Worm (Caenorhabditis elegans) whole organism, L4 larva: Measurements from ENCODE around the gene grk-1.

ENCODE experiments used
- D1046.2 ChIP-seq: fragments of 200-800 bp; sonication (Bioruptor generic); IDR thresholded peaks from 2 replicates; pipeline ENCODE4 v1.3.6; 2022; ENCODE audit warnings: missing genetic modification characterization, missing compliant biosample characterization
- F26F4.8 ChIP-seq: fragments of 200-800 bp; sonication (Bioruptor generic); conservative IDR thresholded peaks from 2 replicates; pipeline ENCODE4 v1.3.6; 2022; ENCODE audit warnings: missing genetic modification characterization, missing compliant biosample characterization
- F44E2.7 ChIP-seq: fragments of 200-800 bp; sonication (Bioruptor generic); IDR thresholded peaks from 2 replicates; pipeline ENCODE4 v2.1.2; 2022; ENCODE audit warnings: missing genetic modification characterization, missing compliant biosample characterization
- F49E8.2 ChIP-seq: sonication (generic microtip); optimal IDR thresholded peaks from 2 replicates; lab custom pipeline; 2016; ENCODE audit warnings: missing compliant biosample characterization, mild to moderate bottlenecking, missing genetic modification characterization, borderline replicate concordance
- R02D3.7 ChIP-seq: fragments of 150-350 bp; sonication (generic microtip); optimal IDR thresholded peaks from 3 replicates; lab custom pipeline; 2014; ENCODE audit warnings: missing biosample characterization, missing genetic modification characterization
- T20F7.1 ChIP-seq: fragments of 200-800 bp; sonication (Bioruptor generic); optimal IDR thresholded peaks from 2 replicates; lab custom pipeline; 2018; ENCODE audit warnings: mild to moderate bottlenecking, missing genetic modification characterization, missing compliant biosample characterization
- Y48G9A.11 ChIP-seq: fragments of 200-800 bp; sonication (Bioruptor generic); IDR thresholded peaks from 2 replicates; pipeline ENCODE4 v1.3.6; 2022; ENCODE audit warnings: missing genetic modification reagents, missing genetic modification characterization, missing compliant biosample characterization
- ZK546.5 ChIP-seq, 2 experiments: sonication (generic microtip); optimal IDR thresholded peaks; 2 replicates each; lab custom pipeline; 2017; ENCODE audit warnings: missing biosample characterization in 2 of 2, missing genetic modification characterization in 2 of 2
- ceh-20 ChIP-seq: fragments of 200-800 bp; sonication (Bioruptor generic); IDR thresholded peaks from 2 replicates; pipeline ENCODE4 v1.3.6; 2022; ENCODE audit warnings: missing genetic modification reagents, missing genetic modification characterization, missing compliant biosample characterization
- ceh-28 ChIP-seq: fragments of 150-350 bp; optimal IDR thresholded peaks from 2 replicates; lab custom pipeline; 2014; ENCODE audit warnings: missing biosample characterization, missing genetic modification reagents, missing genetic modification characterization
- ceh-44 ChIP-seq: fragments of 200-800 bp; sonication (Bioruptor generic); IDR thresholded peaks from 2 replicates; pipeline ENCODE4 v1.3.6; 2022; ENCODE audit warnings: missing genetic modification reagents, missing genetic modification characterization, missing compliant biosample characterization
- ceh-82 ChIP-seq: sonication (generic microtip); optimal IDR thresholded peaks from 2 replicates; lab custom pipeline; 2017; ENCODE audit warnings: missing biosample characterization, missing genetic modification characterization
- cey-2 ChIP-seq: sonication (generic microtip); optimal IDR thresholded peaks from 3 replicates; lab custom pipeline; 2017; ENCODE audit warnings: missing genetic modification characterization, mild to moderate bottlenecking, missing compliant biosample characterization, antibody characterized with exemption, borderline replicate concordance; ENCODE audit not compliant: insufficient read depth
- ctbp-1 ChIP-seq: fragments of 200-800 bp; sonication (Bioruptor generic); IDR thresholded peaks from 2 replicates; pipeline ENCODE4 v1.3.6; 2022; ENCODE audit warnings: missing genetic modification reagents, missing genetic modification characterization, missing compliant biosample characterization
- daf-16 ChIP-seq, 3 experiments: sonication (generic microtip); optimal IDR thresholded peaks; 2 replicates each; lab custom pipeline; 2016 to 2017; ENCODE audit warnings: missing genetic modification characterization in 3 of 3, missing genetic modification reagents in 3 of 3, mild to moderate bottlenecking in 2 of 3, missing compliant biosample characterization in 2 of 3, missing biosample characterization in 1 of 3, moderate library complexity in 1 of 3
- daf-8 ChIP-seq: fragments of 200-800 bp; sonication (Bioruptor generic); IDR thresholded peaks from 2 replicates; pipeline ENCODE4 v1.3.6; 2022; ENCODE audit warnings: missing genetic modification characterization, missing compliant biosample characterization
- dmd-6 ChIP-seq: fragments of 200-800 bp; sonication (Bioruptor generic); IDR thresholded peaks from 2 replicates; pipeline ENCODE4 v1.3.6; 2022; ENCODE audit warnings: missing genetic modification reagents, missing genetic modification characterization, missing compliant biosample characterization
- dmd-8 ChIP-seq: fragments of 200-800 bp; sonication (Bioruptor generic); IDR thresholded peaks from 2 replicates; pipeline ENCODE4 v1.3.6; 2022; ENCODE audit warnings: missing genetic modification characterization, missing compliant biosample characterization
- dpl-1 ChIP-seq: fragments of 150-350 bp; optimal IDR thresholded peaks from 2 replicates; lab custom pipeline; 2014; ENCODE audit warnings: missing biosample characterization, missing genetic modification reagents, missing genetic modification characterization
- dve-1 ChIP-seq: sonication (generic microtip); optimal IDR thresholded peaks from 2 replicates; lab custom pipeline; 2017; ENCODE audit warnings: antibody characterized with exemption, mild to moderate bottlenecking, missing genetic modification characterization, missing compliant biosample characterization; ENCODE audit not compliant: insufficient read depth
- egl-27 ChIP-seq: sonication (generic microtip); optimal IDR thresholded peaks from 3 replicates; lab custom pipeline; 2017; ENCODE audit warnings: missing biosample characterization, missing genetic modification reagents, missing genetic modification characterization
- fkh-10 ChIP-seq: fragments of 150-350 bp; optimal IDR thresholded peaks from 2 replicates; lab custom pipeline; 2014; ENCODE audit warnings: missing biosample characterization, missing genetic modification reagents, missing genetic modification characterization
- fos-1 ChIP-seq: fragments of 150-350 bp; optimal IDR thresholded peaks from 2 replicates; lab custom pipeline; 2014; ENCODE audit warnings: missing biosample characterization, missing genetic modification characterization
- gei-8 ChIP-seq: fragments of 200-800 bp; sonication (Bioruptor generic); optimal IDR thresholded peaks from 2 replicates; lab custom pipeline; 2018; ENCODE audit warnings: mild to moderate bottlenecking, missing genetic modification characterization, missing compliant biosample characterization
- hif-1 ChIP-seq, 2 experiments: sonication (generic microtip); optimal IDR thresholded peaks; 2 replicates each; lab custom pipeline; 2016 to 2017; ENCODE audit warnings: missing compliant biosample characterization in 2 of 2, missing genetic modification characterization in 2 of 2, missing genetic modification reagents in 2 of 2, missing genotype in 2 of 2, mild to moderate bottlenecking in 1 of 2
- hlh-11 ChIP-seq: fragments of 200-800 bp; sonication (Bioruptor generic); optimal IDR thresholded peaks from 2 replicates; lab custom pipeline; 2018; ENCODE audit warnings: mild to moderate bottlenecking, missing genetic modification characterization, missing compliant biosample characterization
- hmg-1.1 ChIP-seq: fragments of 200-800 bp; sonication (Bioruptor generic); IDR thresholded peaks from 2 replicates; pipeline ENCODE4 v1.3.6; 2022; ENCODE audit warnings: missing genetic modification reagents, missing genetic modification characterization, missing compliant biosample characterization
- lin-1 ChIP-seq: fragments of 200-800 bp; sonication (Bioruptor generic); IDR thresholded peaks from 2 replicates; pipeline ENCODE4 v1.3.6; 2022; ENCODE audit warnings: missing genetic modification reagents, missing genetic modification characterization, missing compliant biosample characterization
- lin-15B ChIP-seq: fragments of 150-350 bp; sonication (generic microtip); optimal IDR thresholded peaks from 3 replicates; lab custom pipeline; 2014; ENCODE audit warnings: missing biosample characterization, missing genetic modification characterization
- lin-29 ChIP-seq: fragments of 200-800 bp; sonication (Bioruptor generic); IDR thresholded peaks from 2 replicates; pipeline ENCODE4 v1.3.6; 2022; ENCODE audit warnings: missing genetic modification reagents, missing genetic modification characterization, missing compliant biosample characterization
- lir-3 ChIP-seq: sonication (generic microtip); optimal IDR thresholded peaks from 2 replicates; lab custom pipeline; 2016; ENCODE audit warnings: mild to moderate bottlenecking, missing genetic modification characterization, missing compliant biosample characterization
- lsy-2 ChIP-seq, 2 experiments: fragments of 150-350 bp in 1 of 2; sonication (generic microtip) in 1 of 2; optimal IDR thresholded peaks; 2 replicates each; lab custom pipeline; 2014 to 2017; ENCODE audit warnings: missing biosample characterization in 2 of 2, missing genetic modification characterization in 2 of 2
- mdl-1 ChIP-seq, 2 experiments: fragments of 150-350 bp in 1 of 2; sonication (generic microtip) in 1 of 2; optimal IDR thresholded peaks; 2 replicates each; lab custom pipeline; 2014 to 2017; ENCODE audit warnings: missing biosample characterization in 2 of 2, missing genetic modification characterization in 2 of 2
- mxl-2 ChIP-seq: fragments of 200-800 bp; sonication (Bioruptor generic); conservative IDR thresholded peaks from 2 replicates; pipeline ENCODE4 v1.3.6; 2022; ENCODE audit warnings: missing genetic modification reagents, missing genetic modification characterization, missing compliant biosample characterization
- mxl-3 ChIP-seq: fragments of 200-800 bp; sonication (Bioruptor generic); optimal IDR thresholded peaks from 2 replicates; lab custom pipeline; 2018; ENCODE audit warnings: mild to moderate bottlenecking, missing genetic modification characterization, missing compliant biosample characterization
- nhr-11 ChIP-seq: fragments of 150-350 bp; optimal IDR thresholded peaks from 2 replicates; lab custom pipeline; 2014; ENCODE audit warnings: missing biosample characterization, missing genetic modification characterization
- nhr-111 ChIP-seq: fragments of 200-800 bp; sonication (Bioruptor generic); optimal IDR thresholded peaks from 2 replicates; lab custom pipeline; 2018; ENCODE audit warnings: mild to moderate bottlenecking, missing genetic modification characterization, missing compliant biosample characterization
- nhr-28 ChIP-seq: fragments of 150-350 bp; optimal IDR thresholded peaks from 2 replicates; lab custom pipeline; 2014; ENCODE audit warnings: missing biosample characterization, missing genetic modification characterization
- nhr-41 ChIP-seq: fragments of 200-800 bp; sonication (Bioruptor generic); IDR thresholded peaks from 2 replicates; pipeline ENCODE4 v1.3.6; 2022; ENCODE audit warnings: missing genetic modification reagents, missing genetic modification characterization, missing compliant biosample characterization
- nhr-48 ChIP-seq: sonication (generic microtip); optimal IDR thresholded peaks from 2 replicates; lab custom pipeline; 2016; ENCODE audit warnings: mild to moderate bottlenecking, missing genetic modification characterization, missing compliant biosample characterization
- php-3 ChIP-seq: fragments of 200-800 bp; sonication (Bioruptor generic); IDR thresholded peaks from 2 replicates; pipeline ENCODE4 v1.3.6; 2022; ENCODE audit warnings: missing genetic modification reagents, missing genetic modification characterization, missing compliant biosample characterization
- pqm-1 ChIP-seq: sonication (generic microtip); optimal IDR thresholded peaks from 2 replicates; lab custom pipeline; 2017; ENCODE audit warnings: missing biosample characterization, missing genetic modification characterization
- skn-1 ChIP-seq: fragments of 150-350 bp; optimal IDR thresholded peaks from 2 replicates; lab custom pipeline; 2014; ENCODE audit warnings: missing biosample characterization, missing genetic modification characterization
- snpc-1.2 ChIP-seq: fragments of 200-800 bp; sonication (Bioruptor generic); IDR thresholded peaks from 2 replicates; pipeline ENCODE4 v1.3.6; 2022; ENCODE audit warnings: missing genetic modification reagents, missing genetic modification characterization, missing compliant biosample characterization
- spr-3 ChIP-seq: fragments of 200-800 bp; sonication (Bioruptor generic); optimal IDR thresholded peaks from 2 replicates; lab custom pipeline; 2018; ENCODE audit warnings: mild to moderate bottlenecking, missing genetic modification characterization, missing compliant biosample characterization
- unc-62 ChIP-seq, 3 experiments: fragments of 150-350 bp in 1 of 3; sonication (generic microtip); optimal IDR thresholded peaks in 2 of 3; peaks in 1 of 3; 1 replicate in 1 of 3; 2 replicates in 2 of 3; lab custom pipeline; 2014 to 2017; ENCODE audit warnings: missing biosample characterization in 3 of 3, missing genetic modification characterization in 3 of 3, missing genetic modification reagents in 3 of 3, missing genotype in 1 of 3
- vab-7 ChIP-seq: fragments of 200-800 bp; sonication (Bioruptor generic); IDR thresholded peaks from 2 replicates; pipeline ENCODE4 v1.3.6; 2022; ENCODE audit warnings: missing genetic modification reagents, missing genetic modification characterization, missing compliant biosample characterization
- zip-11 ChIP-seq: fragments of 200-800 bp; sonication (Bioruptor generic); IDR thresholded peaks from 2 replicates; pipeline ENCODE4 v1.3.6; 2022; ENCODE audit warnings: missing genetic modification characterization, missing compliant biosample characterization

Gene grk-1

ce11 chrX:10027556-10027955, 28.5 kb upstream of the grk-1 start, which contains the start of gene mkk-4:
Gene mkk-4, plus strand, starts transcription at chrX:10027856.
- no peak for TF ChIP-seq F49E8.2
- TF ChIP-seq gei-8 (GFP tag; lab: Kevin White, UChicago): no peak
- TF ChIP-seq F44E2.7: no peak
- no peak for TF ChIP-seq egl-27 (tag; lab: Kevin White, UChicago)
- no peak for TF ChIP-seq mxl-3 (GFP tag; lab: Kevin White, UChicago)
- TF ChIP-seq F26F4.8 (GFP tag; lab: Robert Waterston, UW): no peak
- TF ChIP-seq ceh-20 (GFP tag; lab: Robert Waterston, UW): no peak
- TF ChIP-seq pqm-1 (tag; lab: Kevin White, UChicago): no peak
- no peak for TF ChIP-seq daf-16 (GFP tag; optimal IDR thresholded peaks at IDR 0.05; lab: Kevin White, UChicago)
- no peak for TF ChIP-seq daf-16 (tag; optimal IDR thresholded peaks at IDR 0.05; lab: Kevin White, UChicago)
- TF ChIP-seq ceh-44 (GFP tag; lab: Robert Waterston, UW): no peak
- no peak for TF ChIP-seq unc-62 (GFP tag; optimal IDR thresholded peaks at IDR 0.05 in 1 of 2; lab: Kevin White, UChicago)
- no peak for TF ChIP-seq unc-62 (tag; optimal IDR thresholded peaks at IDR 0.05; lab: Kevin White, UChicago)
- no peak for TF ChIP-seq zip-11 (GFP tag; lab: Robert Waterston, UW)
- no peak for TF ChIP-seq php-3 (GFP tag; lab: Robert Waterston, UW)
- no peak for TF ChIP-seq vab-7 (GFP tag; lab: Robert Waterston, UW)
- TF ChIP-seq ceh-28 (tag; lab: Kevin White, UChicago): no peak
- no peak for TF ChIP-seq R02D3.7
- TF ChIP-seq ceh-82: no peak
- TF ChIP-seq lsy-2 (tag; optimal IDR thresholded peaks at IDR 0.05; lab: Kevin White, UChicago): no peak
- no peak for TF ChIP-seq cey-2 (tag; lab: Kevin White, UChicago)

DNA sequence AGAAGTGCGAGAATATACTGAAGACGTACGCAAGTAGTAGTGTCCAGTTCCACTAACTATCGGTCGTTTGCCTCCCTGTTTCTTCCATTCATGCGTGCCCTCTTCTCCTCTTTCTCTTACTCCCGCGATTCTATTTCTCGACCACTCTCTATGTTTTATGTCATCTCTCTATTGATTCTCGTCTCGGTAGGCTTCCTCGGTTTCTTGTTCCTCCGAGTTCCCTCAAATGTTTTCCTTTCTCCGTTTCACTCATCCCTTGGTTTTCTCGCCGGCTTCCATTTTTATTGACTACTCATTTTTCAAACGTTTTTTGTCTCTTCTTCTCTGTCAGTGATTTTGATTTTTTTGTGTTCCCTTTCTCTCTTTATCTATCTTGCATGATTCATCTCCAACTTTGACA, 27.3 kb upstream of the grk-1 start:
- TF ChIP-seq snpc-1.2 (GFP tag; lab: Robert Waterston, UW): no peak
- TF ChIP-seq nhr-28 (tag; lab: Kevin White, UChicago): peak; percentile 80
- TF ChIP-seq hlh-11 (tag; lab: Kevin White, UChicago): peak; percentile 55
- TF ChIP-seq ceh-28 (tag; lab: Kevin White, UChicago): peak; percentile 13
- no peak for TF ChIP-seq mxl-2 (GFP tag; lab: Robert Waterston, UW)
- TF ChIP-seq F26F4.8 (GFP tag; lab: Robert Waterston, UW): no peak
- TF ChIP-seq lir-3 (tag; lab: Kevin White, UChicago): no peak
- TF ChIP-seq dpl-1 (GFP tag; lab: Kevin White, UChicago): peak; percentile 10
- TF ChIP-seq lin-1 (GFP tag; lab: Robert Waterston, UW): no peak
- TF ChIP-seq nhr-11 (tag; lab: Kevin White, UChicago): peak; percentile 29
- TF ChIP-seq mxl-3 (GFP tag; lab: Kevin White, UChicago): peak; percentile 39
- TF ChIP-seq nhr-41 (GFP tag; lab: Robert Waterston, UW): no peak
- TF ChIP-seq D1046.2 (GFP tag; lab: Robert Waterston, UW): no peak
- TF ChIP-seq gei-8 (GFP tag; lab: Kevin White, UChicago): no peak
- TF ChIP-seq vab-7 (GFP tag; lab: Robert Waterston, UW): no peak
- no peak for TF ChIP-seq Y48G9A.11 (GFP tag; lab: Robert Waterston, UW)
- TF ChIP-seq mdl-1 (tag; optimal IDR thresholded peaks at IDR 0.05; lab: Kevin White, UChicago): peak in 1 of 2 experiments; percentile 72
- TF ChIP-seq ctbp-1: peak; percentile 65; the same call in 1 of the 2 replicates
- TF ChIP-seq lin-29 (GFP tag; lab: Robert Waterston, UW): no peak
- TF ChIP-seq ZK546.5 (tag; optimal IDR thresholded peaks at IDR 0.05; lab: Kevin White, UChicago): no peak
- no peak for TF ChIP-seq T20F7.1 (GFP tag; lab: Kevin White, UChicago)
- TF ChIP-seq skn-1 (tag; lab: Kevin White, UChicago): no peak
- TF ChIP-seq nhr-48 (tag; lab: Kevin White, UChicago): no peak
- no peak for TF ChIP-seq lin-15B (tag; lab: Kevin White, UChicago)
- no peak for TF ChIP-seq dmd-8 (GFP tag; lab: Robert Waterston, UW)
- TF ChIP-seq dve-1 (tag; lab: Kevin White, UChicago): peak; percentile 66
- no peak for TF ChIP-seq dmd-6 (GFP tag; lab: Robert Waterston, UW)
- TF ChIP-seq fos-1 (tag; lab: Kevin White, UChicago): no peak
- no peak for TF ChIP-seq daf-8 (GFP tag; lab: Robert Waterston, UW)
- peak; percentile 48; the same call in 1 of the 2 replicates for TF ChIP-seq hmg-1.1 (GFP tag; lab: Robert Waterston, UW)
- TF ChIP-seq fkh-10 (GFP tag; lab: Kevin White, UChicago): peak; percentile 36
- no peak for TF ChIP-seq nhr-111 (GFP tag; lab: Kevin White, UChicago)
- no peak for TF ChIP-seq cey-2 (tag; lab: Kevin White, UChicago)
- no peak for TF ChIP-seq hif-1 (tag; optimal IDR thresholded peaks at IDR 0.05; lab: Kevin White, UChicago)
- no peak for TF ChIP-seq spr-3 (GFP tag; lab: Kevin White, UChicago)
